Fruit fly (Drosophila melanogaster) whole organism, prepupa: Measurements from ENCODE around the gene CG1428.
A peak's percentile ranks its signal among the peaks of the same experiment; 100 is the strongest.

ENCODE experiments used
- Blimp-1 ChIP-seq: fragments of 200-800 bp; sonication (Bioruptor generic); optimal IDR thresholded peaks from 3 replicates; lab custom pipeline; 2017; ENCODE audit warnings: missing biosample characterization, missing genetic modification characterization, mild to moderate bottlenecking, moderate library complexity, missing genetic modification reagents
- CG10631 ChIP-seq: fragments of 200-800 bp; sonication (Bioruptor generic); optimal IDR thresholded peaks from 2 replicates; lab custom pipeline; 2016; ENCODE audit warnings: missing biosample characterization, missing genetic modification characterization
- CG10669 ChIP-seq: fragments of 200-800 bp; sonication (Bioruptor generic); optimal IDR thresholded peaks from 3 replicates; lab custom pipeline; 2018; ENCODE audit warnings: missing biosample characterization, mild to moderate bottlenecking, missing genetic modification characterization, moderate library complexity
- CG34406 ChIP-seq: fragments of 200-800 bp; sonication (Bioruptor generic); optimal IDR thresholded peaks from 3 replicates; lab custom pipeline; 2016; ENCODE audit warnings: missing biosample characterization, missing genetic modification characterization
- CG6276 ChIP-seq: fragments of 200-800 bp; sonication (Bioruptor generic); optimal IDR thresholded peaks from 2 replicates; lab custom pipeline; 2017; ENCODE audit warnings: missing biosample characterization, mild to moderate bottlenecking, missing genetic modification characterization
- CG7368 ChIP-seq: fragments of 200-800 bp; sonication (Bioruptor generic); optimal IDR thresholded peaks from 3 replicates; lab custom pipeline; 2016; ENCODE audit warnings: missing biosample characterization, missing genetic modification characterization
- CG8319 ChIP-seq: fragments of 200-800 bp; sonication (Bioruptor generic); optimal IDR thresholded peaks from 3 replicates; lab custom pipeline; 2016; ENCODE audit warnings: missing biosample characterization, missing genetic modification characterization
- CG8632 ChIP-seq: fragments of 200-800 bp; sonication (Bioruptor generic); optimal IDR thresholded peaks from 3 replicates; lab custom pipeline; 2016; ENCODE audit warnings: missing biosample characterization, missing genetic modification characterization
- Lpt ChIP-seq: fragments of 200-800 bp; sonication (Bioruptor generic); optimal IDR thresholded peaks from 3 replicates; lab custom pipeline; 2016; ENCODE audit warnings: missing biosample characterization, missing genetic modification characterization
- acj6 ChIP-seq: fragments of 200-800 bp; sonication (Bioruptor generic); optimal IDR thresholded peaks from 3 replicates; lab custom pipeline; 2016; ENCODE audit warnings: missing biosample characterization, missing genetic modification characterization
- esn ChIP-seq: fragments of 200-800 bp; sonication (Bioruptor generic); optimal IDR thresholded peaks from 2 replicates; lab custom pipeline; 2016; ENCODE audit warnings: missing biosample characterization, mild to moderate bottlenecking, missing genetic modification characterization, moderate library complexity
- net ChIP-seq: fragments of 200-800 bp; sonication (Bioruptor generic); optimal IDR thresholded peaks from 3 replicates; lab custom pipeline; 2016; ENCODE audit warnings: missing biosample characterization, missing genetic modification characterization
- topi ChIP-seq: fragments of 200-800 bp; sonication (Bioruptor generic); optimal IDR thresholded peaks from 3 replicates; lab custom pipeline; 2016; ENCODE audit warnings: missing biosample characterization, missing genetic modification characterization

- TF ChIP-seq CG8632 (GFP tag; lab: Kevin White, UChicago) (no peak), CG7368 (GFP tag; lab: Kevin White, UChicago) (no peak), Lpt (GFP tag; lab: Kevin White, UChicago) (peak; percentile 8), net (GFP tag; lab: Kevin White, UChicago) (no peak), CG34406 (no peak), CG10631 (no peak), CG10669 (GFP tag; lab: Kevin White, UChicago) (no peak), acj6 (no peak), CG8319 (GFP tag; lab: Kevin White, UChicago) (no peak), esn (no peak), Blimp-1 (GFP tag; lab: Kevin White, UChicago) (no peak), CG6276 (GFP tag; lab: Kevin White, UChicago) (no peak), topi (no peak)
Observed at dm6 chr2L:21863544-21863945, 42.5 kb upstream of the CG1428 start.
